Worm (Caenorhabditis elegans) whole organism, L2 larva: ENCODE measurements around the gene mab-5.

Experiments used
- nhr-77 ChIP-seq: fragments of 150-350 bp; optimal IDR thresholded peaks from 2 replicates; lab custom pipeline; 2014; ENCODE audit warnings: missing biosample characterization, missing genetic modification characterization
- skn-1 ChIP-seq: sonication (generic microtip); optimal IDR thresholded peaks from 2 replicates; lab custom pipeline; 2017; ENCODE audit warnings: missing biosample characterization, missing genetic modification characterization
- snpc-4 ChIP-seq: fragments of 150-350 bp; optimal IDR thresholded peaks from 2 replicates; lab custom pipeline; 2014; ENCODE audit warnings: missing biosample characterization, missing genetic modification characterization
- ztf-4 ChIP-seq: fragments of 150-350 bp; optimal IDR thresholded peaks from 2 replicates; lab custom pipeline; 2014; ENCODE audit warnings: missing biosample characterization, missing genetic modification characterization

ce11 chrIII:7816463-7816862, 33.2 kb upstream of the mab-5 start:
- TF ChIP-seq nhr-77 (tag; lab: Kevin White, UChicago) (no peak), skn-1 (no peak), ztf-4 (tag; lab: Kevin White, UChicago) (no peak), snpc-4 (tag; lab: Kevin White, UChicago) (no peak)
